Fruit fly (Drosophila melanogaster) whole organism, embryonic: ENCODE results near the gene flip.

Experiments
- CG10565 ChIP-seq: fragments of 200-800 bp; sonication (Bioruptor generic); optimal IDR thresholded peaks from 3 replicates; lab custom pipeline; 2016; ENCODE audit warnings: missing biosample characterization, mild to moderate bottlenecking, missing genetic modification characterization
- CG30020 ChIP-seq: fragments of 200-800 bp; optimal IDR thresholded peaks from 2 replicates; lab custom pipeline; 2019; ENCODE audit warnings: missing biosample characterization, mild to moderate bottlenecking, missing genetic modification characterization, moderate library complexity
- CG31441 ChIP-seq: fragments of 200-800 bp; sonication (Bioruptor generic); IDR thresholded peaks from 2 replicates; pipeline ENCODE4 v1.3.6; 2022; ENCODE audit warnings: missing biosample characterization, missing genetic modification characterization
- E2f2 ChIP-seq: fragments of 200-800 bp; sonication (Bioruptor generic); IDR thresholded peaks from 2 replicates; pipeline ENCODE4 v1.3.6; 2022; ENCODE audit warnings: missing biosample characterization, missing genetic modification characterization
- HLH4C ChIP-seq: fragments of 200-800 bp; sonication (Bioruptor generic); IDR thresholded peaks from 3 replicates; pipeline ENCODE4 v1.3.6; 2022; ENCODE audit warnings: missing biosample characterization, missing genetic modification characterization; ENCODE audit not compliant: partially characterized antibody
- HmgD ChIP-seq: fragments of 200-800 bp; sonication (Bioruptor generic); optimal IDR thresholded peaks from 3 replicates; lab custom pipeline; 2016; ENCODE audit warnings: missing biosample characterization, missing genetic modification characterization
- MESR4 ChIP-seq: fragments of 200-800 bp; sonication (Bioruptor generic); optimal IDR thresholded peaks from 2 replicates; lab custom pipeline; 2018; ENCODE audit warnings: missing biosample characterization, mild to moderate bottlenecking, missing genetic modification characterization, moderate library complexity
- ac ChIP-seq: fragments of 200-800 bp; sonication (Bioruptor generic); optimal IDR thresholded peaks from 3 replicates; lab custom pipeline; 2017; ENCODE audit warnings: missing biosample characterization, mild to moderate bottlenecking, missing genetic modification characterization
- az2 ChIP-seq: fragments of 200-800 bp; sonication (Bioruptor generic); optimal IDR thresholded peaks from 3 replicates; lab custom pipeline; 2016; ENCODE audit warnings: missing biosample characterization, missing genetic modification characterization
- da ChIP-seq: fragments of 200-800 bp; sonication (Bioruptor generic); optimal IDR thresholded peaks from 2 replicates; lab custom pipeline; 2016; ENCODE audit warnings: missing biosample characterization, missing genetic modification characterization
- jumu ChIP-seq: fragments of 200-800 bp; sonication (Bioruptor generic); optimal IDR thresholded peaks from 3 replicates; lab custom pipeline; 2016; ENCODE audit warnings: missing biosample characterization, missing genetic modification characterization
- phol ChIP-seq: fragments of 200-800 bp; sonication (Bioruptor generic); optimal IDR thresholded peaks from 3 replicates; lab custom pipeline; 2018; ENCODE audit warnings: missing biosample characterization, mild to moderate bottlenecking, missing genetic modification characterization, moderate library complexity
- vfl ChIP-seq: fragments of 200-800 bp; sonication (Bioruptor generic); optimal IDR thresholded peaks from 2 replicates; lab custom pipeline; 2016; ENCODE audit warnings: missing biosample characterization, missing genetic modification characterization

Gene flip

dm6 chr3R:4220780-4221179 lies 56.9 kb downstream of the flip start (continued):
- TF ChIP-seq HLH4C (GFP tag; lab: Robert Waterston, UW) (peak; percentile 97), HmgD (peak; percentile 86), CG10565 (GFP tag; lab: Kevin White, UChicago) (no peak), CG30020 (peak; percentile 76), vfl (GFP tag; lab: Kevin White, UChicago) (peak; percentile 19), CG31441 (GFP tag; lab: Robert Waterston, UW) (no peak; the same call in 1 of the 2 replicates), phol (tag; lab: Kevin White, UChicago) (peak; percentile 41), MESR4 (peak; percentile 98), jumu (GFP tag; lab: Kevin White, UChicago) (peak; percentile 40)
- TF ChIP-seq, all 482 proteins: peak for 179

dm6 chr3R:4220030-4220429 lies 57.7 kb downstream of the flip start, which contains the start of gene CG31516:
Gene CG31516, minus strand, starts transcription at chr3R:4220130.
- TF ChIP-seq E2f2 (no peak), ac (GFP tag; lab: Kevin White, UChicago) (no peak), az2 (GFP tag; lab: Kevin White, UChicago) (no peak), da (no peak)
- TF ChIP-seq, all 482 proteins: peak for 0
